Fruit fly (Drosophila melanogaster) whole organism, wandering third instar larva: ENCODE data around the gene lectin-29Ca.

Experiments used
- Abd-B ChIP-seq: fragments of >200 bp; optimal IDR thresholded peaks from 2 replicates; lab custom pipeline; 2017; ENCODE audit warnings: missing biosample characterization, missing genetic modification characterization
- CG32264 ChIP-seq: fragments of 200-800 bp; sonication (Bioruptor generic); optimal IDR thresholded peaks from 2 replicates; lab custom pipeline; 2016; ENCODE audit warnings: missing biosample characterization, missing genetic modification characterization
- CG9705 ChIP-seq: fragments of 200-800 bp; sonication (Bioruptor generic); optimal IDR thresholded peaks from 2 replicates; lab custom pipeline; 2018; ENCODE audit warnings: missing biosample characterization, mild to moderate bottlenecking, missing genetic modification characterization
- CrebA ChIP-seq: fragments of 200-800 bp; sonication (Bioruptor generic); optimal IDR thresholded peaks from 2 replicates; lab custom pipeline; 2016; ENCODE audit warnings: missing biosample characterization, mild to moderate bottlenecking, missing genetic modification characterization, borderline replicate concordance
- Dfd ChIP-seq: fragments of >200 bp; optimal IDR thresholded peaks from 2 replicates; lab custom pipeline; 2017; ENCODE audit warnings: missing biosample characterization, missing genetic modification characterization
- Dif ChIP-seq: fragments of 200-275, 200-300 bp; sonication (Bioruptor generic); optimal IDR thresholded peaks from 2 replicates; lab custom pipeline; 2018; ENCODE audit warnings: missing biosample characterization, missing genetic modification characterization; ENCODE audit not compliant: partially characterized antibody
- GATAd ChIP-seq: sonication (Bioruptor generic); optimal IDR thresholded peaks from 2 replicates; lab custom pipeline; 2016; ENCODE audit warnings: missing biosample characterization, missing genetic modification characterization
- HLH106 ChIP-seq: fragments of 200-800 bp; optimal IDR thresholded peaks from 3 replicates; lab custom pipeline; 2019; ENCODE audit warnings: missing biosample characterization, mild to moderate bottlenecking, missing genetic modification characterization, moderate library complexity
- Hnf4 ChIP-seq: fragments of 200-800 bp; sonication (Bioruptor generic); optimal IDR thresholded peaks from 2 replicates; lab custom pipeline; 2016; ENCODE audit warnings: missing biosample characterization, mild to moderate bottlenecking, missing genetic modification characterization
- Hr78 ChIP-seq: fragments of >200 bp; optimal IDR thresholded peaks from 2 replicates; lab custom pipeline; 2017; ENCODE audit warnings: missing biosample characterization, missing genetic modification characterization
- Hr83 ChIP-seq: fragments of 200-300 bp; sonication (Bioruptor generic); optimal IDR thresholded peaks from 2 replicates; lab custom pipeline; 2016; ENCODE audit warnings: missing biosample characterization, mild to moderate bottlenecking, missing genetic modification characterization, moderate library complexity; ENCODE audit not compliant: poor library complexity, severe bottlenecking
- Jra ChIP-seq: sonication (Bioruptor generic); optimal IDR thresholded peaks from 2 replicates; lab custom pipeline; 2016; ENCODE audit warnings: missing biosample characterization, missing genetic modification characterization
- Mio ChIP-seq: sonication (Bioruptor generic); optimal IDR thresholded peaks from 2 replicates; lab custom pipeline; 2016; ENCODE audit warnings: missing biosample characterization, missing genetic modification characterization
- Myc ChIP-seq: fragments of >200 bp; optimal IDR thresholded peaks from 2 replicates; lab custom pipeline; 2017
- N ChIP-seq: fragments of >200 bp; optimal IDR thresholded peaks from 2 replicates; lab custom pipeline; 2018; ENCODE audit warnings: missing biosample characterization, missing external identifiers, missing genetic modification characterization
- OdsH ChIP-seq: fragments of 200-800 bp; sonication (Bioruptor generic); optimal IDR thresholded peaks from 2 replicates; lab custom pipeline; 2016; ENCODE audit warnings: missing biosample characterization, mild to moderate bottlenecking, missing genetic modification characterization
- Rel ChIP-seq, 2 experiments: fragments of 200-800 bp; sonication (Bioruptor generic) in 1 of 2; optimal IDR thresholded peaks; 2 replicates in 1 of 2; 3 replicates in 1 of 2; lab custom pipeline; 2016 to 2019; ENCODE audit warnings: mild to moderate bottlenecking in 2 of 2, missing biosample characterization in 2 of 2, missing genetic modification characterization in 2 of 2, moderate library complexity in 1 of 2
- Sp1 ChIP-seq: fragments of 200-800 bp; sonication (Bioruptor generic); optimal IDR thresholded peaks from 3 replicates; lab custom pipeline; 2019; ENCODE audit warnings: missing biosample characterization, mild to moderate bottlenecking, missing genetic modification characterization, moderate library complexity
- Vsx2 ChIP-seq: fragments of 200-300, 225-300 bp; sonication (Bioruptor generic); optimal IDR thresholded peaks from 2 replicates; lab custom pipeline; 2018; ENCODE audit warnings: missing biosample characterization, missing genetic modification characterization; ENCODE audit not compliant: partially characterized antibody
- br ChIP-seq: fragments of 200-800 bp; sonication (Bioruptor generic); optimal IDR thresholded peaks from 2 replicates; lab custom pipeline; 2016; ENCODE audit warnings: missing biosample characterization, missing genetic modification characterization
- brk ChIP-seq: fragments of 200-800 bp; sonication (Bioruptor generic); optimal IDR thresholded peaks from 2 replicates; lab custom pipeline; 2016; ENCODE audit warnings: missing biosample characterization, mild to moderate bottlenecking, missing genetic modification characterization
- dl ChIP-seq, 2 experiments: fragments of 175-275, 200-275 bp in 1 of 2; fragments of 200-275 bp in 1 of 2; sonication (Bioruptor generic); optimal IDR thresholded peaks; lab custom pipeline; 2018; ENCODE audit warnings: mild to moderate bottlenecking in 2 of 2, missing biosample characterization in 2 of 2, missing genetic modification characterization in 2 of 2, moderate library complexity in 2 of 2; ENCODE audit not compliant: partially characterized antibody in 2 of 2, insufficient read depth in 1 of 2
- dmrt93B ChIP-seq: fragments of 200-800 bp; sonication (Bioruptor generic); optimal IDR thresholded peaks from 2 replicates; lab custom pipeline; 2018; ENCODE audit warnings: missing biosample characterization, mild to moderate bottlenecking, missing genetic modification characterization
- dsf ChIP-seq: sonication (Bioruptor generic); optimal IDR thresholded peaks from 2 replicates; lab custom pipeline; 2016; ENCODE audit warnings: missing biosample characterization, missing genetic modification characterization, borderline replicate concordance
- ey ChIP-seq: fragments of 200-800 bp; sonication (Bioruptor generic); optimal IDR thresholded peaks from 2 replicates; lab custom pipeline; 2016; ENCODE audit warnings: missing biosample characterization, missing genetic modification characterization
- foxo ChIP-seq, 2 experiments: fragments of 200-800 bp; sonication (Bioruptor generic); optimal IDR thresholded peaks; 2 replicates in 1 of 2; 3 replicates in 1 of 2; lab custom pipeline; 2016 to 2017; ENCODE audit warnings: missing biosample characterization in 2 of 2, missing genetic modification characterization in 2 of 2
- fru ChIP-seq: fragments of 200-800 bp; sonication (Bioruptor generic); optimal IDR thresholded peaks from 3 replicates; lab custom pipeline; 2016; ENCODE audit warnings: missing biosample characterization, mild to moderate bottlenecking, missing genetic modification characterization
- h ChIP-seq: fragments of 200-800 bp; sonication (Bioruptor generic); optimal IDR thresholded peaks from 3 replicates; lab custom pipeline; 2016; ENCODE audit warnings: missing biosample characterization, mild to moderate bottlenecking, missing genetic modification characterization
- jim ChIP-seq: fragments of 175-275, 200-325 bp; sonication (Bioruptor generic); optimal IDR thresholded peaks from 2 replicates; lab custom pipeline; 2016; ENCODE audit warnings: missing biosample characterization, mild to moderate bottlenecking, missing genetic modification characterization
- lola ChIP-seq: fragments of >200 bp; optimal IDR thresholded peaks from 2 replicates; lab custom pipeline; 2017; ENCODE audit warnings: missing biosample characterization, missing genetic modification characterization
- pan ChIP-seq: fragments of >200 bp; optimal IDR thresholded peaks from 2 replicates; lab custom pipeline; 2017
- psq ChIP-seq: fragments of 200-800 bp; sonication (Bioruptor generic); optimal IDR thresholded peaks from 3 replicates; lab custom pipeline; 2017; ENCODE audit warnings: missing biosample characterization, mild to moderate bottlenecking, missing genetic modification characterization, moderate library complexity
- rgr ChIP-seq: fragments of 200-800 bp; sonication (Bioruptor generic); optimal IDR thresholded peaks from 3 replicates; lab custom pipeline; 2016; ENCODE audit warnings: missing biosample characterization, mild to moderate bottlenecking, missing genetic modification characterization
- sage ChIP-seq: fragments of 200-800 bp; sonication (Bioruptor generic); optimal IDR thresholded peaks from 2 replicates; lab custom pipeline; 2016; ENCODE audit warnings: missing biosample characterization, mild to moderate bottlenecking, missing genetic modification characterization
- sv ChIP-seq: fragments of 200-800 bp; sonication (Bioruptor generic); optimal IDR thresholded peaks from 3 replicates; lab custom pipeline; 2016; ENCODE audit warnings: missing biosample characterization, missing genetic modification characterization
- tai ChIP-seq: sonication (Bioruptor generic); optimal IDR thresholded peaks from 2 replicates; lab custom pipeline; 2016; ENCODE audit warnings: missing biosample characterization, missing genetic modification characterization
- usp ChIP-seq: fragments of >200 bp; optimal IDR thresholded peaks from 2 replicates; lab custom pipeline; 2017; ENCODE audit warnings: missing biosample characterization, missing genetic modification characterization
- woc ChIP-seq: sonication (Bioruptor generic); optimal IDR thresholded peaks from 2 replicates; lab custom pipeline; 2016; ENCODE audit warnings: missing biosample characterization, mild to moderate bottlenecking, missing genetic modification characterization

lectin-29Ca gene

DNA sequence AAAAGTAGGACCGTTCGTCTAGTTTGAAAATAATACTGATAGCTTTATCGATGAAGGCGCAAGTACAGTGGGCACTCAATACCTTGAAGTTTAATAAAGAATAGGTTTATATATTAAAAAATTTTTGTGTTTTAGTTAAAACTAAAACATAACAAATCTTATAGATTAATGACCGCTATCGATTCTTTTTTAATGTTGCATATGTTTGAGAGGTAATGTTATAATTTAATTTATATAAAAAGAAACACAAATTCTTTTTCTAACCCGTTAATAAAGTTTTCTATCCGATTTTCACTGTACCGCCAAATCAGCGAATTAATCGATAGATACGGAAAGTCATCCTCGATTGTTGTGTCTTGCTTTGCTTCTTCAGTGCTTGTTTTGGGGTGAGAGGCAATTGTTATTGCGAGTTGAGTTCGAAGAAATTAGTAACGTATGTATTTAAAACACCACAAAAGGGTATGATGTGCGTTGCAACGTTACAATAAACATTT is 9.9 kb downstream of the lectin-29Ca start, which contains the start of the genes Dad1 and CG13384 (continued):
- TF ChIP-seq brk (GFP tag; lab: Kevin White, UChicago), result peak; percentile 94

DNA sequence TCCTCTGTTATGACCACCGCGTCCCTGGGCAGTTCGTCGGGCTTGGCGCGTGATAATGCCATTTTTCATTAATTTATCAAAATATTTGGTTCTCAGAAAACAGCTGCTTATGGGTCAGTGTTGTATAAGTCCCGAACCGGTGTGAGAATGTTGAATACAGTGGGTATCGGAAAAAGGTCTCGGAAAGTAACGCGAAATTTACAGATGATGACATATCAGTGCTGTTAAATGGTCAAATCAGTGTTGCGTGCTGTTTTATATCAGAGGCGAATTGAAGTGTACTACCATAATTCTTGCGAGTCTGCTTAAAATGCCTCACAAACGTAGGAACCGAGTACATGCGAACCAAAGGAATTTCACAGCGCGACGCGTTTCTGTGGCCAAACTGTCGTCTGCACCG is 11.4 kb downstream of the lectin-29Ca start, which contains the start of the genes CG13392 and Rcd4:
TSS of gene CG13392 (minus strand) at position 162 of the 400 bp plus-strand sequence.
TSS of gene Rcd4 (plus strand) at position 216 of the 400 bp plus-strand sequence.
- TF ChIP-seq CrebA (GFP tag; lab: Kevin White, UChicago), result no peak
- peak; percentile 87 for TF ChIP-seq h (GFP tag; lab: Kevin White, UChicago)
- peak; percentile 94 for TF ChIP-seq Hr83
- no peak for TF ChIP-seq dl (GFP tag; optimal IDR thresholded peaks at IDR 0.05; lab: Kevin White, UChicago; ENCODE audit: insufficient read depth in 1 of 2, partially characterized antibody in 2 of 2)
- no peak for TF ChIP-seq Vsx2 (GFP tag; lab: Kevin White, UChicago)
- TF ChIP-seq OdsH, result peak; percentile 74
- TF ChIP-seq Myc, result peak; percentile 46
- TF ChIP-seq Abd-B, result no peak
- peak; percentile 92 for TF ChIP-seq Hnf4 (GFP tag; lab: Kevin White, UChicago)
- TF ChIP-seq lola (GFP tag; lab: Kevin White, UChicago), result no peak
- TF ChIP-seq woc (GFP tag; lab: Kevin White, UChicago), result peak; percentile 45
- peak; percentile 30 for TF ChIP-seq dsf (GFP tag; lab: Kevin White, UChicago)
- TF ChIP-seq rgr, result peak; percentile 90
- no peak for TF ChIP-seq usp
- peak; percentile 24 to 88 for TF ChIP-seq foxo (GFP tag; optimal IDR thresholded peaks at IDR 0.05; lab: Kevin White, UChicago)
- no peak for TF ChIP-seq N (GFP tag; lab: Kevin White, UChicago)
- TF ChIP-seq Dfd (GFP tag; lab: Kevin White, UChicago), result no peak
- peak; percentile 85 for TF ChIP-seq br (GFP tag; lab: Kevin White, UChicago)
- TF ChIP-seq GATAd (GFP tag; lab: Kevin White, UChicago), result no peak
- peak; percentile 26 for TF ChIP-seq dmrt93B (GFP tag; lab: Kevin White, UChicago)
- no peak for TF ChIP-seq Rel (GFP tag; optimal IDR thresholded peaks at IDR 0.05; lab: Kevin White, UChicago)
- TF ChIP-seq Rel (tag; optimal IDR thresholded peaks at IDR 0.05; lab: Kevin White, UChicago), result peak; percentile 76
- peak; percentile 70 for TF ChIP-seq psq (GFP tag; lab: Kevin White, UChicago)
- TF ChIP-seq Jra (GFP tag; lab: Kevin White, UChicago), result peak; percentile 83
- peak; percentile 46 for TF ChIP-seq sage (GFP tag; lab: Kevin White, UChicago)
- TF ChIP-seq fru, result peak; percentile 90
- peak; percentile 73 for TF ChIP-seq ey (GFP tag; lab: Kevin White, UChicago)
- TF ChIP-seq HLH106 (tag; lab: Kevin White, UChicago), result peak; percentile 68
- peak; percentile 23 for TF ChIP-seq Mio
- TF ChIP-seq sv, result peak; percentile 71
- no peak for TF ChIP-seq pan (lab: Kevin White, UChicago)
- TF ChIP-seq tai (GFP tag; lab: Kevin White, UChicago), result no peak
- TF ChIP-seq Sp1 (GFP tag; lab: Kevin White, UChicago), result peak; percentile 64
- peak; percentile 84 for TF ChIP-seq brk (GFP tag; lab: Kevin White, UChicago)
- peak; percentile 49 for TF ChIP-seq CG32264 (GFP tag; lab: Kevin White, UChicago)
- TF ChIP-seq Dif, result no peak
- peak; percentile 36 for TF ChIP-seq jim
- TF ChIP-seq Hr78 (GFP tag; lab: Kevin White, UChicago), result no peak
- TF ChIP-seq CG9705 (GFP tag; lab: Kevin White, UChicago), result peak; percentile 37

dm6 chr2L:8381508-8382036 is 12.5 kb downstream of the lectin-29Ca start, which contains the start of gene AlaRS:
AlaRS (minus strand) TSS chr2L:8381764.
- TF ChIP-seq woc (GFP tag; lab: Kevin White, UChicago) (peak; percentile 57), Dfd (GFP tag; lab: Kevin White, UChicago) (no peak), foxo (GFP tag; optimal IDR thresholded peaks at IDR 0.05; lab: Kevin White, UChicago) (peak in 1 of 2 experiments; percentile 66), OdsH (peak; percentile 57), Hnf4 (GFP tag; lab: Kevin White, UChicago) (peak; percentile 76), Sp1 (GFP tag; lab: Kevin White, UChicago) (peak; percentile 56), Dif (no peak), Myc (no peak), GATAd (GFP tag; lab: Kevin White, UChicago) (no peak), dmrt93B (GFP tag; lab: Kevin White, UChicago) (no peak), N (GFP tag; lab: Kevin White, UChicago) (no peak), sv (peak; percentile 30), Hr78 (GFP tag; lab: Kevin White, UChicago) (no peak), Jra (GFP tag; lab: Kevin White, UChicago) (peak; percentile 31), ey (GFP tag; lab: Kevin White, UChicago) (peak; percentile 42), tai (GFP tag; lab: Kevin White, UChicago) (no peak), lola (GFP tag; lab: Kevin White, UChicago) (no peak), br (GFP tag; lab: Kevin White, UChicago) (peak; percentile 42), rgr (peak; percentile 69), dsf (GFP tag; lab: Kevin White, UChicago) (peak; percentile 15), Mio (no peak), pan (lab: Kevin White, UChicago) (no peak), sage (GFP tag; lab: Kevin White, UChicago) (peak; percentile 70), Rel (GFP tag; optimal IDR thresholded peaks at IDR 0.05; lab: Kevin White, UChicago) (no peak), Rel (tag; optimal IDR thresholded peaks at IDR 0.05; lab: Kevin White, UChicago) (peak; percentile 24), Vsx2 (GFP tag; lab: Kevin White, UChicago) (no peak), fru (peak; percentile 63), brk (GFP tag; lab: Kevin White, UChicago) (peak; percentile 65), psq (GFP tag; lab: Kevin White, UChicago) (peak; percentile 52), CG9705 (GFP tag; lab: Kevin White, UChicago) (peak; percentile 40), CrebA (GFP tag; lab: Kevin White, UChicago) (no peak), h (GFP tag; lab: Kevin White, UChicago) (peak; percentile 76), HLH106 (tag; lab: Kevin White, UChicago) (peak; percentile 53), CG32264 (GFP tag; lab: Kevin White, UChicago) (no peak), usp (no peak), dl (GFP tag; optimal IDR thresholded peaks at IDR 0.05; lab: Kevin White, UChicago; ENCODE audit: insufficient read depth in 1 of 2, partially characterized antibody in 2 of 2) (no peak)
